Worm (Caenorhabditis elegans): ENCODE data around the gene C44C10.12.

ce11 chrX:11732752-11733151 lies 36.0 kb downstream of the C44C10.12 start:
- TF ChIP-seq nhr-11 (tag; optimal IDR thresholded peaks at IDR 0.05), result no peak
- TF ChIP-seq nhr-25 (tag; optimal IDR thresholded peaks at IDR 0.05), result no peak
- TF ChIP-seq snpc-4 (tag; optimal IDR thresholded peaks at IDR 0.05), result no peak
- TF ChIP-seq ceh-28 (tag; optimal IDR thresholded peaks at IDR 0.05), result no peak
- TF ChIP-seq pha-4 (tag; optimal IDR thresholded peaks at IDR 0.05), result no peak
- no peak for TF ChIP-seq unc-39 (tag; optimal IDR thresholded peaks at IDR 0.05)

Data from whole organism, L3 larva.